Fruit fly (Drosophila melanogaster): ENCODE measurements around the gene CG43783.

Gene CG43783

DNA sequence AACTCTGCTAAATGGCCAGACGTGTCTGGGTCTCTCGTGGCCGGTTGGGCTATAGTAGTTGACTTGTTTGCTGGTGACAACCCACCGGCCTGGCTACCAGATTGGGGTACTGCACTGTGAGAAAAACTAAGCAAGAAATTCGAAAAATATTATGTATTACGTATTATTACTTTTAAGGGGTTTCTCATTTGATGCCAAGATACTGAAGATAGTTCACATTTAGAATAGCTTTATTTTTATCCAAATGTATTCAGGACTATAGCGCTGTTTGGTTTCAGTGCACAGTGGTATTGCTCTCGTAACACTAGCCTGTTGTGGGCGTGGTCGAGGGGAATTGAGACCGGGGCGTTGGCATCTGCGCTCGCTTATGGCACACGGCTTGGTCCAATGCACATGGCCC, 33.4 kb downstream of the CG43783 start (continued):
- TF ChIP-seq CG13287 (GFP tag; IDR thresholded peaks at IDR 0.05; ENCODE audit: partially characterized antibody): no peak
- peak; percentile 30 for TF ChIP-seq Bdp1 (GFP tag; optimal IDR thresholded peaks at IDR 0.05)
- TF ChIP-seq CG9932 (GFP tag; IDR thresholded peaks at IDR 0.05): peak; percentile 62
- TF ChIP-seq CG4404 (GFP tag; IDR thresholded peaks at IDR 0.05): peak; percentile 52
- TF ChIP-seq wek (GFP tag; optimal IDR thresholded peaks at IDR 0.05): no peak
- TF ChIP-seq CG4730 (GFP tag; IDR thresholded peaks at IDR 0.05): peak; percentile 55; the same call in 1 of the 2 replicates
- no peak for TF ChIP-seq Opbp (GFP tag; IDR thresholded peaks at IDR 0.05; ENCODE audit: partially characterized antibody)
- no peak for TF ChIP-seq sima (GFP tag; optimal IDR thresholded peaks at IDR 0.05)
- TF ChIP-seq kni (GFP tag; optimal IDR thresholded peaks at IDR 0.05): no peak
- peak; percentile 10 for TF ChIP-seq exex (tag; optimal IDR thresholded peaks at IDR 0.05)
- TF ChIP-seq CG33557 (GFP tag; optimal IDR thresholded peaks at IDR 0.05): no peak
- no peak for TF ChIP-seq Tbp (GFP tag; optimal IDR thresholded peaks at IDR 0.05)
- peak; percentile 78 for TF ChIP-seq Awh (GFP tag; IDR thresholded peaks at IDR 0.05)
- TF ChIP-seq CG10366 (GFP tag; IDR thresholded peaks at IDR 0.05): peak; percentile 70
- TF ChIP-seq E2f1 (GFP tag; IDR thresholded peaks at IDR 0.05): peak; percentile 35; the same call in 1 of the 2 replicates
- TF ChIP-seq yki (optimal IDR thresholded peaks at IDR 0.05): no peak
- peak; percentile 62; the same call in 1 of the 2 replicates for TF ChIP-seq wdn (GFP tag; IDR thresholded peaks at IDR 0.05)
- TF ChIP-seq ab (GFP tag; optimal IDR thresholded peaks at IDR 0.05): no peak
- peak; percentile 45 for TF ChIP-seq pb (GFP tag; optimal IDR thresholded peaks at IDR 0.05)
- TF ChIP-seq CG18619 (GFP tag; optimal IDR thresholded peaks at IDR 0.05): peak; percentile 57
- TF ChIP-seq her (GFP tag; optimal IDR thresholded peaks at IDR 0.05): peak; percentile 33
- TF ChIP-seq HLH54F (GFP tag; optimal IDR thresholded peaks at IDR 0.05): peak; percentile 44
- peak; percentile 60 to 63 for TF ChIP-seq Pdp1 (GFP tag; optimal IDR thresholded peaks at IDR 0.05)
- no peak for TF ChIP-seq CG14860 (GFP tag; IDR thresholded peaks at IDR 0.05; ENCODE audit: partially characterized antibody)
- TF ChIP-seq cas (GFP tag; IDR thresholded peaks at IDR 0.05): no peak
- no peak for TF ChIP-seq nerfin-2 (GFP tag; IDR thresholded peaks at IDR 0.05; ENCODE audit: partially characterized antibody)
- TF ChIP-seq Myb (GFP tag; optimal IDR thresholded peaks at IDR 0.05): no peak
- peak; percentile 47; the same call in 1 of the 2 replicates for TF ChIP-seq danr (GFP tag; IDR thresholded peaks at IDR 0.05)
- peak; percentile 57 for TF ChIP-seq CG32772 (GFP tag; IDR thresholded peaks at IDR 0.05)
- TF ChIP-seq Elba2 (GFP tag; optimal IDR thresholded peaks at IDR 0.05): no peak
- TF ChIP-seq Neu2 (GFP tag; optimal IDR thresholded peaks at IDR 0.05; ENCODE audit: borderline replicate concordance): no peak
- TF ChIP-seq CG30020 (tag; optimal IDR thresholded peaks at IDR 0.05): no peak
- peak; percentile 60 for TF ChIP-seq CG10209 (GFP tag; optimal IDR thresholded peaks at IDR 0.05)
- TF ChIP-seq ash1 (GFP tag; optimal IDR thresholded peaks at IDR 0.05): no peak
- peak; percentile 63; the same call in 1 of the 2 replicates for TF ChIP-seq ranshi (GFP tag; IDR thresholded peaks at IDR 0.05)
- no peak for TF ChIP-seq CG10565 (GFP tag; optimal IDR thresholded peaks at IDR 0.05)
- TF ChIP-seq CG13123 (GFP tag; optimal IDR thresholded peaks at IDR 0.05): peak; percentile 22
- peak; percentile 62 for TF ChIP-seq Aef1 (GFP tag; IDR thresholded peaks at IDR 0.05)
- TF ChIP-seq dpn (GFP tag; optimal IDR thresholded peaks at IDR 0.05): peak; percentile 66 to 73
- no peak for TF ChIP-seq cg (GFP tag; optimal IDR thresholded peaks at IDR 0.05)
- TF ChIP-seq CG33213 (GFP tag; optimal IDR thresholded peaks at IDR 0.05): peak; percentile 6
- no peak for TF ChIP-seq CG18011 (GFP tag; optimal IDR thresholded peaks at IDR 0.05)
- TF ChIP-seq HLH4C (GFP tag; IDR thresholded peaks at IDR 0.05; ENCODE audit: partially characterized antibody): no peak
- TF ChIP-seq Optix (GFP tag; IDR thresholded peaks at IDR 0.05): no peak
- peak; percentile 46 for TF ChIP-seq Dad (GFP tag; optimal IDR thresholded peaks at IDR 0.05)
- peak; percentile 44; the same call in 1 of the 2 replicates for TF ChIP-seq E2f2 (GFP tag; IDR thresholded peaks at IDR 0.05)
- TF ChIP-seq tx (GFP tag; optimal IDR thresholded peaks at IDR 0.05): no peak
- peak; percentile 48 for TF ChIP-seq Side (GFP tag; optimal IDR thresholded peaks at IDR 0.05)
- peak; percentile 74 for TF ChIP-seq slbo (GFP tag; IDR thresholded peaks at IDR 0.05)
- TF ChIP-seq H2.0 (GFP tag; IDR thresholded peaks at IDR 0.05): peak; percentile 44
- TF ChIP-seq pros (GFP tag; optimal IDR thresholded peaks at IDR 0.05): no peak
- no peak for TF ChIP-seq sna (GFP tag; IDR thresholded peaks at IDR 0.05; ENCODE audit: partially characterized antibody)

Data from whole organism, embryonic.